Worm (Caenorhabditis elegans): ENCODE data around the gene srg-53.

DNA sequence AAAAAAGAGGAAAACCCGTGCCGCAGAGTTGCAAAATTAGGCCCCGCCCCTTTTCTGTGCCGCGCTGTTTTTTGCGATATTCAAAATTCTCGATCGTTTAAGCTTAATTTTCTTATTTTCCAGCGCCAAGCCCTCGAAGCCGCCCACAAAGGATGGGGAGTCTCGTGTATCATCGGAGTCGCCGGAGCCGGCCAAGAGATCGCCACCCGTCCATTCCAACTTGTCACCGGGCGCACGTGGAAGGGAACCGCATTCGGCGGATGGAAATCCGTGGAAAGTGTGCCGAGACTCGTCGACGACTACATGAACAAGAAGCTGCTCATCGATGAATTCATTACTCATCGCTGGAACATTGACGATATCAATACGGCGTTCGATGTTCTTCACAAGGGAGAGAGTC is 36.4 kb downstream of the srg-53 start:
- TF ChIP-seq scrt-1 (GFP tag; IDR thresholded peaks at IDR 0.05) (no peak), F13C5.2 (tag; optimal IDR thresholded peaks at IDR 0.05) (no peak), flt-1 (GFP tag; IDR thresholded peaks at IDR 0.05) (no peak), ama-1 (optimal IDR thresholded peaks at IDR 0.05) (no peak), tbx-11 (GFP tag; IDR thresholded peaks at IDR 0.05) (no peak)
